Worm (Caenorhabditis elegans): ENCODE measurements around the gene lin-23.

- no peak for TF ChIP-seq tbx-11 (GFP tag; IDR thresholded peaks at IDR 0.05)
- no peak for TF ChIP-seq tra-4 (tag; optimal IDR thresholded peaks at IDR 0.05)
- no peak for TF ChIP-seq aly-1 (tag; optimal IDR thresholded peaks at IDR 0.05)
- no peak for TF ChIP-seq ama-1 (optimal IDR thresholded peaks at IDR 0.05)
- TF ChIP-seq hmbx-1 (tag; optimal IDR thresholded peaks at IDR 0.05) = no peak
- TF ChIP-seq sea-1 (GFP tag; conservative IDR thresholded peaks at IDR 0.05) = no peak
- TF ChIP-seq F13C5.2 (tag; optimal IDR thresholded peaks at IDR 0.05) = no peak
- no peak for TF ChIP-seq ets-7 (tag; optimal IDR thresholded peaks at IDR 0.05)
- no peak for TF ChIP-seq flt-1 (GFP tag; IDR thresholded peaks at IDR 0.05)
Measured at ce11 chrII:6407279-6407678, 36.2 kb downstream of the lin-23 start, which contains the start of gene spp-11.

Measured in whole organism, early embryonic.